Worm (Caenorhabditis elegans) whole organism, L3 larva: ENCODE results near the gene F53F4.4.

ENCODE experiments used
- R02D3.7 ChIP-seq: fragments of 150-350 bp; optimal IDR thresholded peaks from 2 replicates; lab custom pipeline; 2014; ENCODE audit warnings: missing biosample characterization, missing genetic modification characterization
- ZK546.5 ChIP-seq: sonication (generic microtip); optimal IDR thresholded peaks from 2 replicates; lab custom pipeline; 2017; ENCODE audit warnings: missing biosample characterization, missing genetic modification characterization
- aly-2 ChIP-seq: fragments of 150-350 bp; optimal IDR thresholded peaks from 2 replicates; lab custom pipeline; 2014; ENCODE audit warnings: missing biosample characterization, missing genetic modification characterization
- ama-1 ChIP-seq: fragments of 150-350 bp; optimal IDR thresholded peaks from 2 replicates; lab custom pipeline; 2018
- ceh-16 ChIP-seq: sonication (generic microtip); optimal IDR thresholded peaks from 2 replicates; lab custom pipeline; 2017; ENCODE audit warnings: missing biosample characterization, missing genetic modification characterization
- ceh-28 ChIP-seq: fragments of 150-350 bp; optimal IDR thresholded peaks from 2 replicates; lab custom pipeline; 2014; ENCODE audit warnings: missing biosample characterization, missing genetic modification reagents, missing genetic modification characterization
- ceh-82 ChIP-seq: fragments of 150-350 bp; optimal IDR thresholded peaks from 2 replicates; lab custom pipeline; 2014; ENCODE audit warnings: missing biosample characterization, missing genetic modification characterization
- egl-27 ChIP-seq: sonication (generic microtip); optimal IDR thresholded peaks from 4 replicates; lab custom pipeline; 2017; ENCODE audit warnings: missing biosample characterization, missing genetic modification reagents, missing genetic modification characterization
- egl-5 ChIP-seq: fragments of 150-350 bp; optimal IDR thresholded peaks from 2 replicates; lab custom pipeline; 2017; ENCODE audit warnings: missing biosample characterization, missing genetic modification reagents, missing genetic modification characterization, inconsistent platforms
- elt-1 ChIP-seq: fragments of 150-350 bp; optimal IDR thresholded peaks from 2 replicates; lab custom pipeline; 2014; ENCODE audit warnings: missing biosample characterization, missing genetic modification characterization
- elt-2 ChIP-seq: sonication (generic microtip); optimal IDR thresholded peaks from 2 replicates; lab custom pipeline; 2016; ENCODE audit warnings: missing genetic modification reagents, mild to moderate bottlenecking, missing genetic modification characterization, missing compliant biosample characterization
- elt-3 ChIP-seq, 3 experiments: fragments of 150-350 bp in 1 of 3; sonication (generic microtip) in 2 of 3; optimal IDR thresholded peaks; 2 replicates in 2 of 3; 4 replicates in 1 of 3; lab custom pipeline; 2014 to 2017; ENCODE audit warnings: missing biosample characterization in 3 of 3, missing genetic modification characterization in 3 of 3
- eor-1 ChIP-seq, 2 experiments: fragments of 150-350 bp; optimal IDR thresholded peaks; 2 replicates each; lab custom pipeline; 2014 to 2018; ENCODE audit warnings: missing biosample characterization in 2 of 2, missing genetic modification characterization in 2 of 2
- fkh-10 ChIP-seq: sonication (generic microtip); optimal IDR thresholded peaks from 2 replicates; lab custom pipeline; 2017; ENCODE audit warnings: missing biosample characterization, missing genetic modification reagents, missing genetic modification characterization
- fkh-2 ChIP-seq: fragments of 150-350 bp; optimal IDR thresholded peaks from 2 replicates; lab custom pipeline; 2014; ENCODE audit warnings: missing biosample characterization, missing genetic modification reagents, missing genetic modification characterization
- fos-1 ChIP-seq: fragments of 150-350 bp; optimal IDR thresholded peaks from 2 replicates; lab custom pipeline; 2014; ENCODE audit warnings: missing biosample characterization, missing genetic modification characterization
- hmg-11 ChIP-seq: sonication (generic microtip); optimal IDR thresholded peaks from 2 replicates; lab custom pipeline; 2016; ENCODE audit warnings: missing genetic modification characterization, missing compliant biosample characterization
- jun-1 ChIP-seq: fragments of 150-350 bp; optimal IDR thresholded peaks from 2 replicates; lab custom pipeline; 2014; ENCODE audit warnings: missing biosample characterization, missing genetic modification reagents, missing genetic modification characterization
- lin-15B ChIP-seq: fragments of 150-350 bp; optimal IDR thresholded peaks from 2 replicates; lab custom pipeline; 2014; ENCODE audit warnings: missing biosample characterization, missing genetic modification characterization
- lin-39 ChIP-seq: fragments of 150-350 bp; optimal IDR thresholded peaks from 2 replicates; lab custom pipeline; 2018; ENCODE audit warnings: missing biosample characterization, missing genetic modification reagents, missing genetic modification characterization
- lsy-12 ChIP-seq: sonication (generic microtip); optimal IDR thresholded peaks from 2 replicates; lab custom pipeline; 2016; ENCODE audit warnings: mild to moderate bottlenecking, missing genetic modification characterization, missing compliant biosample characterization
- mdl-1 ChIP-seq: fragments of 150-350 bp; optimal IDR thresholded peaks from 2 replicates; lab custom pipeline; 2014; ENCODE audit warnings: missing biosample characterization, missing genetic modification characterization
- mml-1 ChIP-seq: fragments of 150-350 bp; sonication (generic microtip); optimal IDR thresholded peaks from 3 replicates; lab custom pipeline; 2014; ENCODE audit warnings: missing biosample characterization, missing genetic modification characterization
- nfya-1 ChIP-seq: sonication (generic microtip); optimal IDR thresholded peaks from 2 replicates; lab custom pipeline; 2017; ENCODE audit warnings: missing genetic modification characterization, mild to moderate bottlenecking, missing compliant biosample characterization, antibody characterized with exemption, moderate library complexity; ENCODE audit not compliant: insufficient read depth
- nhr-11 ChIP-seq: fragments of 150-350 bp; optimal IDR thresholded peaks from 2 replicates; lab custom pipeline; 2014; ENCODE audit warnings: missing biosample characterization, missing genetic modification characterization
- nhr-12 ChIP-seq: fragments of 150-350 bp; optimal IDR thresholded peaks from 2 replicates; lab custom pipeline; 2014; ENCODE audit warnings: missing biosample characterization, missing genetic modification characterization
- nhr-23 ChIP-seq: fragments of 150-350 bp; optimal IDR thresholded peaks from 2 replicates; lab custom pipeline; 2014; ENCODE audit warnings: missing biosample characterization, missing genetic modification reagents, missing genetic modification characterization
- nhr-237 ChIP-seq: fragments of 150-350 bp; optimal IDR thresholded peaks from 2 replicates; lab custom pipeline; 2014; ENCODE audit warnings: missing biosample characterization, missing genetic modification characterization
- nhr-25 ChIP-seq: sonication (generic microtip); optimal IDR thresholded peaks from 2 replicates; lab custom pipeline; 2017; ENCODE audit warnings: missing biosample characterization, missing genetic modification characterization
- nhr-28 ChIP-seq: fragments of 150-350 bp; optimal IDR thresholded peaks from 2 replicates; lab custom pipeline; 2014; ENCODE audit warnings: missing biosample characterization, missing genetic modification characterization
- nhr-43 ChIP-seq: sonication (generic microtip); optimal IDR thresholded peaks from 2 replicates; lab custom pipeline; 2016; ENCODE audit warnings: mild to moderate bottlenecking, missing genetic modification characterization, missing compliant biosample characterization; ENCODE audit not compliant: poor library complexity, severe bottlenecking
- nhr-67 ChIP-seq: fragments of 150-350 bp; optimal IDR thresholded peaks from 2 replicates; lab custom pipeline; 2014; ENCODE audit warnings: missing biosample characterization, missing genetic modification characterization
- pha-4 ChIP-seq: fragments of 150-350 bp; optimal IDR thresholded peaks from 2 replicates; lab custom pipeline; 2014; ENCODE audit warnings: missing biosample characterization, missing genetic modification reagents, missing genetic modification characterization
- pqm-1 ChIP-seq: fragments of 150-350 bp; optimal IDR thresholded peaks from 2 replicates; lab custom pipeline; 2017; ENCODE audit warnings: missing biosample characterization, missing genetic modification characterization, inconsistent platforms
- sea-2 ChIP-seq: fragments of 150-350 bp; sonication (generic microtip); optimal IDR thresholded peaks from 4 replicates; lab custom pipeline; 2014; ENCODE audit warnings: missing biosample characterization, missing genetic modification reagents, missing genetic modification characterization
- skn-1 ChIP-seq: fragments of 150-350 bp; optimal IDR thresholded peaks from 2 replicates; lab custom pipeline; 2014; ENCODE audit warnings: missing biosample characterization, missing genetic modification characterization
- snpc-4 ChIP-seq: fragments of 150-350 bp; optimal IDR thresholded peaks from 2 replicates; lab custom pipeline; 2014; ENCODE audit warnings: missing biosample characterization, missing genetic modification characterization
- tbx-2 ChIP-seq: sonication (generic microtip); optimal IDR thresholded peaks from 2 replicates; lab custom pipeline; 2016; ENCODE audit warnings: mild to moderate bottlenecking, missing genetic modification characterization, missing compliant biosample characterization
- unc-39 ChIP-seq: sonication (generic microtip); optimal IDR thresholded peaks from 4 replicates; lab custom pipeline; 2017; ENCODE audit warnings: missing biosample characterization, missing genetic modification characterization
- zag-1 ChIP-seq: fragments of 150-350 bp; optimal IDR thresholded peaks from 2 replicates; lab custom pipeline; 2014; ENCODE audit warnings: missing biosample characterization, missing genetic modification characterization
- ztf-4 ChIP-seq: fragments of 150-350 bp; optimal IDR thresholded peaks from 2 replicates; lab custom pipeline; 2014; ENCODE audit warnings: missing biosample characterization, missing genetic modification characterization

Gene F53F4.4

ce11 chrV:13593083-13593482 lies at the start of gene F53F4.4:
Gene F53F4.4 (plus strand): TSS chrV:13593383.
- TF ChIP-seq fos-1 (no peak), ztf-4 (no peak), tbx-2 (tag; lab: Kevin White, UChicago) (no peak), aly-2 (tag; lab: Kevin White, UChicago) (no peak), jun-1 (no peak), nhr-12 (tag; lab: Kevin White, UChicago) (no peak), elt-1 (tag; lab: Kevin White, UChicago) (no peak), hmg-11 (tag; lab: Kevin White, UChicago) (no peak), nhr-43 (tag; lab: Kevin White, UChicago) (no peak)

ce11 chrV:13551601-13552000 lies 41.6 kb upstream of the F53F4.4 start, which contains the start of the genes C56A3.4 and C56A3.5:
Gene C56A3.4 (minus strand): TSS chrV:13551754.
Gene C56A3.5 (plus strand): TSS chrV:13551967.
- TF ChIP-seq ceh-82, result no peak
- TF ChIP-seq unc-39 (tag; lab: Kevin White, UChicago), result no peak
- TF ChIP-seq ZK546.5, result no peak
- no peak for TF ChIP-seq elt-1 (tag; lab: Kevin White, UChicago)
- peak; percentile 49 for TF ChIP-seq nfya-1 (tag; lab: Kevin White, UChicago)
- peak; percentile 22 for TF ChIP-seq elt-2 (tag; lab: Kevin White, UChicago)
- TF ChIP-seq egl-27 (tag; lab: Kevin White, UChicago), result no peak
- TF ChIP-seq nhr-23 (tag; lab: Kevin White, UChicago), result peak; percentile 41
- peak; percentile 82 for TF ChIP-seq lin-15B (tag; lab: Kevin White, UChicago)
- no peak for TF ChIP-seq nhr-237 (tag; lab: Kevin White, UChicago)
- peak; percentile 40 for TF ChIP-seq pha-4 (tag; lab: Kevin White, UChicago)
- TF ChIP-seq hmg-11 (tag; lab: Kevin White, UChicago), result peak; percentile 63
- TF ChIP-seq nhr-43 (tag; lab: Kevin White, UChicago), result peak; percentile 59
- no peak for TF ChIP-seq R02D3.7 (tag; lab: Kevin White, UChicago)
- TF ChIP-seq mml-1 (tag; lab: Kevin White, UChicago), result no peak
- TF ChIP-seq snpc-4 (tag; lab: Kevin White, UChicago), result peak; percentile 8
- TF ChIP-seq jun-1, result peak; percentile 23

- TF ChIP-seq egl-27 (tag; lab: Kevin White, UChicago), result no peak
- no peak for TF ChIP-seq ama-1 (lab: Kevin White, UChicago)
- no peak for TF ChIP-seq nfya-1 (tag; lab: Kevin White, UChicago)
- TF ChIP-seq aly-2 (tag; lab: Kevin White, UChicago), result no peak
- no peak for TF ChIP-seq elt-3 (tag; optimal IDR thresholded peaks at IDR 0.05; lab: Kevin White, UChicago)
These were observed 36.9 kb upstream of the F53F4.4 start, which contains the start of gene C56A3.6 for ce11 chrV:13556297-13556696. Gene C56A3.6 (minus strand): TSS chrV:13556397.

ce11 chrV:13556746-13557145 lies 36.4 kb upstream of the F53F4.4 start, which contains the start of gene cav-2:
Gene cav-2 (plus strand): TSS chrV:13557104.
- TF ChIP-seq jun-1, result peak; percentile 89
- peak; percentile 31 for TF ChIP-seq skn-1 (tag; lab: Kevin White, UChicago)
- TF ChIP-seq elt-2 (tag; lab: Kevin White, UChicago), result peak; percentile 92
- no peak for TF ChIP-seq fkh-2
- no peak for TF ChIP-seq mml-1 (tag; lab: Kevin White, UChicago)
- TF ChIP-seq nhr-67 (tag; lab: Kevin White, UChicago), result no peak
- TF ChIP-seq lin-15B (tag; lab: Kevin White, UChicago), result peak; percentile 82
- peak; percentile 83 for TF ChIP-seq pha-4 (tag; lab: Kevin White, UChicago)
- TF ChIP-seq fkh-10 (GFP tag; lab: Kevin White, UChicago), result peak; percentile 51
- peak; percentile 63 for TF ChIP-seq egl-5 (tag; lab: Kevin White, UChicago)
- TF ChIP-seq R02D3.7 (tag; lab: Kevin White, UChicago), result peak; percentile 64
- TF ChIP-seq nhr-28 (tag; lab: Kevin White, UChicago), result no peak
- peak; percentile 91 for TF ChIP-seq nhr-43 (tag; lab: Kevin White, UChicago)
- TF ChIP-seq ceh-82, result no peak
- peak; percentile 76 for TF ChIP-seq nhr-23 (tag; lab: Kevin White, UChicago)
- no peak for TF ChIP-seq nhr-237 (tag; lab: Kevin White, UChicago)
- TF ChIP-seq sea-2, result no peak
- TF ChIP-seq ceh-28, result peak; percentile 70
- no peak for TF ChIP-seq eor-1 (tag; optimal IDR thresholded peaks at IDR 0.05; lab: Kevin White, UChicago)
- TF ChIP-seq tbx-2 (tag; lab: Kevin White, UChicago), result peak; percentile 8
- TF ChIP-seq fos-1, result no peak
- TF ChIP-seq nfya-1 (tag; lab: Kevin White, UChicago), result peak; percentile 68
- TF ChIP-seq lsy-12 (tag; lab: Kevin White, UChicago), result peak; percentile 72
- TF ChIP-seq pqm-1 (tag; lab: Kevin White, UChicago), result peak; percentile 92
- peak; percentile 70 for TF ChIP-seq lin-39 (tag; lab: Kevin White, UChicago)
- no peak for TF ChIP-seq aly-2 (tag; lab: Kevin White, UChicago)
- TF ChIP-seq nhr-11, result no peak
- no peak for TF ChIP-seq ztf-4
- TF ChIP-seq nhr-25 (tag; lab: Kevin White, UChicago), result peak; percentile 40
- TF ChIP-seq hmg-11 (tag; lab: Kevin White, UChicago), result peak; percentile 52
- no peak for TF ChIP-seq ceh-16 (tag; lab: Kevin White, UChicago)
- no peak for TF ChIP-seq zag-1 (tag; lab: Kevin White, UChicago)
- TF ChIP-seq mdl-1 (tag; lab: Kevin White, UChicago), result no peak
- TF ChIP-seq snpc-4 (tag; lab: Kevin White, UChicago), result peak; percentile 24
